Worm (Caenorhabditis elegans) whole organism, early embryonic: Measurements from ENCODE around the gene ZK622.1.

Source experiments
- F13C5.2 ChIP-seq: sonication (generic microtip); optimal IDR thresholded peaks from 2 replicates; lab custom pipeline; 2017; ENCODE audit warnings: mild to moderate bottlenecking, missing genetic modification characterization, inconsistent platforms, missing compliant biosample characterization
- ama-1 ChIP-seq: fragments of 150-350 bp; optimal IDR thresholded peaks from 2 replicates; lab custom pipeline; 2014
- ceh-13 ChIP-seq: fragments of 200-800 bp; sonication (Bioruptor generic); optimal IDR thresholded peaks from 2 replicates; lab custom pipeline; 2018; ENCODE audit warnings: mild to moderate bottlenecking, missing genetic modification characterization, missing compliant biosample characterization
- ceh-36 ChIP-seq: sonication (generic microtip); optimal IDR thresholded peaks from 2 replicates; lab custom pipeline; 2016; ENCODE audit warnings: missing genetic modification characterization, inconsistent platforms, missing compliant biosample characterization
- flt-1 ChIP-seq: fragments of 200-800 bp; sonication (Bioruptor generic); IDR thresholded peaks from 2 replicates; pipeline ENCODE4 v1.3.6; 2022; ENCODE audit warnings: missing genetic modification characterization, missing compliant biosample characterization
- hmbx-1 ChIP-seq: sonication (generic microtip); optimal IDR thresholded peaks from 2 replicates; lab custom pipeline; 2016; ENCODE audit warnings: mild to moderate bottlenecking, missing genetic modification characterization, missing compliant biosample characterization
- hmg-4 ChIP-seq: fragments of 200-800 bp; sonication (Bioruptor generic); optimal IDR thresholded peaks from 2 replicates; lab custom pipeline; 2018; ENCODE audit warnings: mild to moderate bottlenecking, missing genetic modification characterization, missing compliant biosample characterization
- hnd-1 ChIP-seq: sonication (generic microtip); optimal IDR thresholded peaks from 2 replicates; lab custom pipeline; 2016; ENCODE audit warnings: missing genetic modification characterization, missing compliant biosample characterization
- pes-1 ChIP-seq: fragments of 200-800 bp; sonication (Bioruptor generic); IDR thresholded peaks from 2 replicates; pipeline ENCODE4 v1.3.6; 2022; ENCODE audit warnings: missing genetic modification reagents, missing genetic modification characterization, missing compliant biosample characterization
- scrt-1 ChIP-seq: fragments of 200-800 bp; sonication (Bioruptor generic); IDR thresholded peaks from 2 replicates; pipeline ENCODE4 v1.3.6; 2022; ENCODE audit warnings: missing genetic modification characterization, missing compliant biosample characterization
- sea-1 ChIP-seq: fragments of 200-800 bp; sonication (Bioruptor generic); conservative IDR thresholded peaks from 2 replicates; pipeline ENCODE4 v1.3.6; 2022; ENCODE audit warnings: missing genetic modification characterization, missing compliant biosample characterization
- tbx-11 ChIP-seq: fragments of 200-800 bp; sonication (Bioruptor generic); IDR thresholded peaks from 2 replicates; pipeline ENCODE4 v1.3.6; 2022; ENCODE audit warnings: missing genetic modification characterization, missing compliant biosample characterization
- tbx-37 ChIP-seq: fragments of 200-800 bp; sonication (Bioruptor generic); conservative IDR thresholded peaks from 2 replicates; pipeline ENCODE4 v1.3.6; 2022; ENCODE audit warnings: missing genetic modification reagents, missing genetic modification characterization, missing compliant biosample characterization
- tra-4 ChIP-seq: sonication (generic microtip); optimal IDR thresholded peaks from 2 replicates; lab custom pipeline; 2017; ENCODE audit warnings: missing genetic modification characterization, missing compliant biosample characterization

DNA sequence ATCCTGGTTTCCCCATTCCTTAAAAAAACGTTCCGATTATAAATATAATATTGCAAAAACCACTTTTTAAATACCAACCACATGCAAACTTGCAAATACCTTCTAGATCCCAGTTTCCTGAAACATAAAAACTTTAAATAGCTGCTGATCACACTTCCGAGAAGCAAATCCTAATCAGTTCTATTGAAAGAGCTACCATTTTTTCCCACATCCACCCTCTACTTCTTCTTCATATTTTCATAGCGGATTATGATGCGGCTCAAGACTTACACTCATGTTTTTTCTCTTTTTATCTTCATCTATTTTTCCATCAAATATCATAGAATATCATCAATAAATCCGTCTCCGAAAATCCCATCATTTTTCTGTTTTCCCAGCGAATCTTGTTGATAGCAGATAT, 33.3 kb downstream of the ZK622.1 start:
- TF ChIP-seq pes-1 (GFP tag; lab: Robert Waterston, UW): no peak
- TF ChIP-seq ama-1 (lab: Kevin White, UChicago): no peak
- TF ChIP-seq tra-4 (tag; lab: Kevin White, UChicago): no peak
- TF ChIP-seq hmg-4 (GFP tag; lab: Kevin White, UChicago): no peak
- TF ChIP-seq ceh-13 (GFP tag; lab: Kevin White, UChicago): no peak
- TF ChIP-seq scrt-1: no peak
- TF ChIP-seq flt-1 (GFP tag; lab: Robert Waterston, UW): no peak
- TF ChIP-seq ceh-36 (tag; lab: Kevin White, UChicago): no peak
- no peak for TF ChIP-seq hmbx-1
- no peak for TF ChIP-seq sea-1 (GFP tag; lab: Robert Waterston, UW)
- no peak for TF ChIP-seq tbx-37
- no peak for TF ChIP-seq F13C5.2 (tag; lab: Kevin White, UChicago)
- no peak for TF ChIP-seq hnd-1 (tag; lab: Kevin White, UChicago)
- no peak for TF ChIP-seq tbx-11 (GFP tag; lab: Robert Waterston, UW)
